Fruit fly (Drosophila melanogaster) Kc167 (cell line): ENCODE data around the gene LeuRS.

ENCODE experiments used
- Myc ChIP-seq: fragments of >200 bp; optimal IDR thresholded peaks from 2 replicates; lab custom pipeline; 2017; ENCODE audit warnings: missing external identifiers
- Sin3A ChIP-seq: fragments of >200 bp; optimal IDR thresholded peaks from 2 replicates; lab custom pipeline; 2018; ENCODE audit warnings: missing external identifiers
- h ChIP-seq: fragments of >200 bp; optimal IDR thresholded peaks from 3 replicates; lab custom pipeline; 2018; ENCODE audit warnings: missing external identifiers
- insv ChIP-seq: fragments of >200 bp; optimal IDR thresholded peaks from 3 replicates; lab custom pipeline; 2018; ENCODE audit warnings: missing external identifiers
- psq ChIP-seq: fragments of >200 bp; optimal IDR thresholded peaks from 2 replicates; lab custom pipeline; 2017; ENCODE audit warnings: missing external identifiers
- ttk ChIP-seq: sonication (Bioruptor generic); optimal IDR thresholded peaks from 2 replicates; lab custom pipeline; 2017; ENCODE audit warnings: missing external identifiers

The LeuRS gene

dm6 chr2L:3519551-3519950 is 5.1 kb upstream of the LeuRS start, which contains the start of the genes CG3213 and CG8851:
TSS of gene CG3213 (minus strand) at chr2L:3519651.
TSS of gene CG8851 (plus strand) at chr2L:3519677.
- no peak for TF ChIP-seq Sin3A (lab: Kevin White, UChicago)
- TF ChIP-seq psq (lab: Kevin White, UChicago): no peak
- TF ChIP-seq Myc: no peak
- no peak for TF ChIP-seq insv (lab: Kevin White, UChicago)
- TF ChIP-seq ttk (lab: Kevin White, UChicago): no peak
- no peak for TF ChIP-seq h (lab: Kevin White, UChicago)

- TF ChIP-seq ttk (lab: Kevin White, UChicago): no peak
- no peak for TF ChIP-seq Sin3A (lab: Kevin White, UChicago)
- no peak for TF ChIP-seq Myc
- no peak for TF ChIP-seq psq (lab: Kevin White, UChicago)
- no peak for TF ChIP-seq h (lab: Kevin White, UChicago)
- TF ChIP-seq insv (lab: Kevin White, UChicago): no peak
Measured at dm6 chr2L:3510002-3510401, 4.5 kb downstream of the LeuRS start, which contains the start of gene CG31954. TSS of gene CG31954 (minus strand) at chr2L:3510102.

dm6 chr2L:3507209-3508164 is 7.0 kb downstream of the LeuRS start, which contains the start of gene tim:
TSS of gene tim (minus strand) at chr2L:3508119.
- TF ChIP-seq h (lab: Kevin White, UChicago) (no peak), Sin3A (lab: Kevin White, UChicago) (no peak)

dm6 chr2L:3506806-3507205 is 7.7 kb downstream of the LeuRS start:
- no peak for TF ChIP-seq psq (lab: Kevin White, UChicago)
- no peak for TF ChIP-seq Sin3A (lab: Kevin White, UChicago)
- TF ChIP-seq Myc: no peak
- no peak for TF ChIP-seq ttk (lab: Kevin White, UChicago)
- no peak for TF ChIP-seq insv (lab: Kevin White, UChicago)
- no peak for TF ChIP-seq h (lab: Kevin White, UChicago)

dm6 chr2L:3506322-3506721 is 8.1 kb downstream of the LeuRS start:
- TF ChIP-seq h (lab: Kevin White, UChicago): no peak

- TF ChIP-seq Sin3A (lab: Kevin White, UChicago) (no peak), h (lab: Kevin White, UChicago) (no peak), insv (lab: Kevin White, UChicago) (no peak), Myc (no peak), ttk (lab: Kevin White, UChicago) (no peak), psq (lab: Kevin White, UChicago) (no peak)
Measured at dm6 chr2L:3504851-3505250, 9.6 kb downstream of the LeuRS start.

dm6 chr2L:3495465-3495864 is 19.0 kb downstream of the LeuRS start:
- no peak for TF ChIP-seq insv (lab: Kevin White, UChicago)
- TF ChIP-seq psq (lab: Kevin White, UChicago): no peak
- TF ChIP-seq h (lab: Kevin White, UChicago): no peak
- TF ChIP-seq ttk (lab: Kevin White, UChicago): no peak
- TF ChIP-seq Myc: no peak
- TF ChIP-seq Sin3A (lab: Kevin White, UChicago): no peak

- TF ChIP-seq Myc: no peak
Measured at dm6 chr2L:3493475-3493874, 21.0 kb downstream of the LeuRS start.

dm6 chr2L:3490971-3491370 is 23.5 kb downstream of the LeuRS start, which contains the start of gene CG15414:
TSS of gene CG15414 (minus strand) at chr2L:3491071.
- TF ChIP-seq insv (lab: Kevin White, UChicago): no peak
- TF ChIP-seq psq (lab: Kevin White, UChicago): no peak
- TF ChIP-seq Sin3A (lab: Kevin White, UChicago): no peak
- no peak for TF ChIP-seq h (lab: Kevin White, UChicago)
- TF ChIP-seq ttk (lab: Kevin White, UChicago): no peak
- no peak for TF ChIP-seq Myc

dm6 chr2L:3485506-3485905 is 28.9 kb downstream of the LeuRS start:
- TF ChIP-seq psq (lab: Kevin White, UChicago): no peak
- no peak for TF ChIP-seq ttk (lab: Kevin White, UChicago)
- TF ChIP-seq Myc: no peak
- TF ChIP-seq Sin3A (lab: Kevin White, UChicago): no peak
- TF ChIP-seq insv (lab: Kevin White, UChicago): no peak
- TF ChIP-seq h (lab: Kevin White, UChicago): no peak

- TF ChIP-seq insv (lab: Kevin White, UChicago): no peak
- no peak for TF ChIP-seq psq (lab: Kevin White, UChicago)
- no peak for TF ChIP-seq h (lab: Kevin White, UChicago)
- no peak for TF ChIP-seq ttk (lab: Kevin White, UChicago)
- no peak for TF ChIP-seq Sin3A (lab: Kevin White, UChicago)
- TF ChIP-seq Myc: no peak
Measured at dm6 chr2L:3484759-3485158, 29.7 kb downstream of the LeuRS start.

- TF ChIP-seq Myc: no peak
- no peak for TF ChIP-seq insv (lab: Kevin White, UChicago)
- no peak for TF ChIP-seq ttk (lab: Kevin White, UChicago)
- no peak for TF ChIP-seq psq (lab: Kevin White, UChicago)
- TF ChIP-seq Sin3A (lab: Kevin White, UChicago): no peak
Measured at dm6 chr2L:3483672-3484071, 30.8 kb downstream of the LeuRS start.
